Comparison of ENCODE assay signal across 1 worm cellular context in genomic region chrIII:2280569-2280968, ce11.
TF ChIP-seq lines count a peak whose summit lies in the region.

Gene Y54F10BM.22, plus strand, starts transcription at chrIII:2280899.

TF ChIP-seq in whole organism, L1 larva, 84 proteins besides CTCF, POLR2A, EP300 and RAD21 (continued from another document):
- no peak for TF ChIP-seq grh-1 (GFP tag; IDR thresholded peaks at IDR 0.05; lab: Robert Waterston, UW)
